Fruit fly (Drosophila melanogaster): ENCODE results near the gene CG15412.

DNA sequence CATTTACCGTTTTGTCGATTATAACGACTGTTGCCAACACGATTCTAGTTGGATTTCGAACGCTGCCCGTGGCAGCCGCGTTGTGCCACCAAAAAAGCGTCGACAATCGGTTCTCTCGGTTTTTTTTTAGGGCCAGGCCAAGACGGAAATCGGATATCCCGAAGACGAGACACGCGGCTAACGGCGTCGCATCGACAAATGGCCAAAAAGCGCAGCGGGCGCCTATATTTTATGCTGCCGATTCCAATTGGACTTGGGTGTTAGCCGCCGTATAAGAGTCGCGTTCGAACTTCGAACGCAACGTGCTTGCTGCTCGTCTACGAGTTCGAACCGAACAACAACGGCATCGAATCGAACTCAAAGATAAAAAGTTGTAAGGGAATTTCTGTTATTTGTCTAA is 47.2 kb upstream of the CG15412 start:
- TF ChIP-seq CG10631 (GFP tag; optimal IDR thresholded peaks at IDR 0.05) (no peak), Sox15 (GFP tag; optimal IDR thresholded peaks at IDR 0.05) (no peak), CG6808 (GFP tag; optimal IDR thresholded peaks at IDR 0.05) (no peak), esn (GFP tag; optimal IDR thresholded peaks at IDR 0.05) (no peak), CG11902 (GFP tag; optimal IDR thresholded peaks at IDR 0.05) (no peak), CG6854 (GFP tag; optimal IDR thresholded peaks at IDR 0.05) (no peak), Ets96B (tag; optimal IDR thresholded peaks at IDR 0.05) (no peak), Gug (GFP tag; IDR thresholded peaks at IDR 0.05) (no peak), salr (GFP tag; optimal IDR thresholded peaks at IDR 0.05) (no peak), Lpt (GFP tag; optimal IDR thresholded peaks at IDR 0.05) (no peak), CG31627 (GFP tag; optimal IDR thresholded peaks at IDR 0.05) (no peak), dac (GFP tag; optimal IDR thresholded peaks at IDR 0.05) (no peak), CG11294 (GFP tag; IDR thresholded peaks at IDR 0.05) (no peak)
